Fruit fly (Drosophila melanogaster): ENCODE results near the gene CG3918.

Gene CG3918

DNA sequence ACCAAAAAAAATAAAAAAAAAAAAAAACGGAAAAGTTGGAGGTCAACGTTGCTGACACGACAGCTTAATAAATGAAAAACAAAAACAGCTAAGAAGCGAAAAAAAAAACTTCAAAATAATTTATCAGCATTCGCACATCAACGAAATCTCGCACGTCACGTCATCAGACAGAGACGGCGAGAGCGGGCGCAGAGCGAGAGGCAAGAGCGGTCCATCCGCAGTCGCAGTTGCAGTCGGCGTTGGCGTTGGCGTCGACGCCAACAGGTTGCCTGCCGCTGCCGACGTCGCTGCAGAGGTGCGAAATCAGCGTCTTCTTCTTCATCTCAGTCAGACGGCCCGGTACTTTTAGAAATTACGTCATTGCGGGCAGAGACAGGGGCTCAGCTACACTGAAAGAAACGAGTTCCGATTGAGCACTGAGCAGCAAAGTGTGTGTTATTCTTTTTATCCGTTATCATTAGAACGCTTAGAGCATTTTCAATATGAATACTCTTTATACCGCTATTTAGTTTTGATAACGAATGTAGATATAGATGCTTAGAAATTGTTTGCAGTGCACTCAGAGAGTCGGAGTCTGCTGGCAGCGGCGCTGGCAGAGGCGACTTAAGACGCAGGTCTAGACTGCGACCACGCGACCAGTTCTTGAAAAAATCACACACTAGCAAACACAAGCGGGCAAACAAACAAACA lies 25.3 kb downstream of the CG3918 start (continued):
- TF ChIP-seq OdsH (GFP tag; optimal IDR thresholded peaks at IDR 0.05) (peak; percentile 95), Gug (GFP tag; IDR thresholded peaks at IDR 0.05) (peak; percentile 98), Met (GFP tag; optimal IDR thresholded peaks at IDR 0.05) (peak; percentile 97), Blimp-1 (GFP tag; optimal IDR thresholded peaks at IDR 0.05) (peak; percentile 88), CG1621 (tag; optimal IDR thresholded peaks at IDR 0.05) (peak; percentile 95), topi (GFP tag; optimal IDR thresholded peaks at IDR 0.05) (peak; percentile 98), CG4318 (GFP tag; optimal IDR thresholded peaks at IDR 0.05) (peak; percentile 93), dac (GFP tag; optimal IDR thresholded peaks at IDR 0.05) (peak; percentile 92), Hr38 (GFP tag; optimal IDR thresholded peaks at IDR 0.05) (peak; percentile 11), CG8319 (GFP tag; optimal IDR thresholded peaks at IDR 0.05) (peak; percentile 94), acj6 (GFP tag; optimal IDR thresholded peaks at IDR 0.05) (peak; percentile 95), salr (GFP tag; optimal IDR thresholded peaks at IDR 0.05) (peak; percentile 89 to 93), CG15336 (GFP tag; IDR thresholded peaks at IDR 0.05) (peak; percentile 98), CG6808 (GFP tag; optimal IDR thresholded peaks at IDR 0.05) (peak; percentile 96), ss (GFP tag; optimal IDR thresholded peaks at IDR 0.05) (peak; percentile 91 to 93), CG3919 (GFP tag; optimal IDR thresholded peaks at IDR 0.05) (peak; percentile 99), CG6792 (GFP tag; optimal IDR thresholded peaks at IDR 0.05) (peak; percentile 95), CG32006 (GFP tag; optimal IDR thresholded peaks at IDR 0.05) (peak; percentile 96), cyc (GFP tag; optimal IDR thresholded peaks at IDR 0.05) (peak; percentile 98), achi (GFP tag; optimal IDR thresholded peaks at IDR 0.05) (peak; percentile 95), CG8119 (GFP tag; IDR thresholded peaks at IDR 0.05) (peak; percentile 98), CG16779 (tag; optimal IDR thresholded peaks at IDR 0.05) (peak; percentile 89), CG9139 (GFP tag; optimal IDR thresholded peaks at IDR 0.05) (peak; percentile 84), vri (GFP tag; optimal IDR thresholded peaks at IDR 0.05) (peak; percentile 99), CG11294 (GFP tag; IDR thresholded peaks at IDR 0.05) (peak; percentile 94), Smox (GFP tag; optimal IDR thresholded peaks at IDR 0.05) (peak; percentile 93), fd85E (GFP tag; optimal IDR thresholded peaks at IDR 0.05) (peak; percentile 86), CG31627 (GFP tag; optimal IDR thresholded peaks at IDR 0.05) (peak; percentile 96), net (GFP tag; optimal IDR thresholded peaks at IDR 0.05) (peak; percentile 95), svp (GFP tag) (peak; percentile 97), CG34406 (GFP tag; optimal IDR thresholded peaks at IDR 0.05) (peak; percentile 89), esn (GFP tag; optimal IDR thresholded peaks at IDR 0.05) (peak; percentile 95), fd59A (GFP tag; optimal IDR thresholded peaks at IDR 0.05) (peak; percentile 93)

DNA sequence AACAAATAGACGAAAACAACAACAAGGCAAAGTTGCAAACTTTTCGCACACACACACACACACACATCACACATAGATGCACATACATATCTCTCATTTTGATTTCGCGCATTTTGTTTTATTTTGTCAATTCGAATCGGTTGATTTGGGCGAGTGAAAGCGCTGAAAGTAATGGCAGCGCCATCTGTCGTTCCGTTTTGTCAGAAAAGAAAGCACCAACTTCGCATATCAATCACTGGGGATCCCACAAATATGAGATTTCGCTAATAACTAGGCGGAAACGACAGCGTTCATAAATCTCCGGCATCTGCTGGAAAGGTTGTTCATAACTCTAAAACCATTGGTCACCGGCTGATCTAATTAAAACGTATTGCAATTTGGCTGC lies 25.8 kb downstream of the CG3918 start:
- TF ChIP-seq CG3919 (GFP tag; optimal IDR thresholded peaks at IDR 0.05): no peak
- TF ChIP-seq CG9139 (GFP tag; optimal IDR thresholded peaks at IDR 0.05): no peak
- no peak for TF ChIP-seq CG16779 (tag; optimal IDR thresholded peaks at IDR 0.05)

DNA sequence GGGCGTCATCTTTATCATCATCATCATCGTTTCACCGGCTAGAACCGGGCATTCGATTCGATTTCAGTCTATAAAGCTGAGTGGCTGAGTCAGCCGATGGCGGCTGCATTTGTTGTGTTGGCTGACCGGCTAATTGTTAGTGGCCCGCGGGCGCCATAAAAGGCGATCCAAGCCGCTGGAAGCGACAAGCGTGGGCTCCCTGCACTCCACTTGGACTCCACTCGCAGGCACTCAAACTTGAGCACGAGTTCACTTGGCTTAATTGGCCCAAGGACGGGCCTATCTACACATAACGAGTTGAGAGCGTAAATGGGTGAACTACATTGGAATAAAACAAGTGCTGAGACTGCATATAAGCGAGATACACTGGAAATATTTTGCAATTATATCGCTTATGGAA lies 27.2 kb downstream of the CG3918 start:
- TF ChIP-seq Hr38 (GFP tag; optimal IDR thresholded peaks at IDR 0.05) (no peak), CG10669 (GFP tag; optimal IDR thresholded peaks at IDR 0.05) (no peak), Hr4 (GFP tag; optimal IDR thresholded peaks at IDR 0.05) (no peak), CG8319 (GFP tag; optimal IDR thresholded peaks at IDR 0.05) (no peak), spab (GFP tag; optimal IDR thresholded peaks at IDR 0.05) (no peak), achi (GFP tag; optimal IDR thresholded peaks at IDR 0.05) (no peak), CG11294 (GFP tag; IDR thresholded peaks at IDR 0.05) (no peak), Eip93F (GFP tag; optimal IDR thresholded peaks at IDR 0.05) (no peak), CG31627 (GFP tag; optimal IDR thresholded peaks at IDR 0.05) (no peak), CG10631 (GFP tag; optimal IDR thresholded peaks at IDR 0.05) (no peak), CG32006 (GFP tag; optimal IDR thresholded peaks at IDR 0.05) (no peak), vri (GFP tag; optimal IDR thresholded peaks at IDR 0.05) (no peak), Smox (GFP tag; optimal IDR thresholded peaks at IDR 0.05) (no peak), Eip75B (GFP tag; optimal IDR thresholded peaks at IDR 0.05) (no peak), eg (GFP tag; IDR thresholded peaks at IDR 0.05) (no peak), CG11762 (GFP tag; optimal IDR thresholded peaks at IDR 0.05; ENCODE audit: insufficient read depth) (no peak), net (GFP tag; optimal IDR thresholded peaks at IDR 0.05) (no peak), Met (GFP tag; optimal IDR thresholded peaks at IDR 0.05) (no peak), CG8119 (GFP tag; IDR thresholded peaks at IDR 0.05) (no peak), cyc (GFP tag; optimal IDR thresholded peaks at IDR 0.05) (no peak)
